Fruit fly (Drosophila melanogaster): ENCODE measurements around the gene CG32712.

DNA sequence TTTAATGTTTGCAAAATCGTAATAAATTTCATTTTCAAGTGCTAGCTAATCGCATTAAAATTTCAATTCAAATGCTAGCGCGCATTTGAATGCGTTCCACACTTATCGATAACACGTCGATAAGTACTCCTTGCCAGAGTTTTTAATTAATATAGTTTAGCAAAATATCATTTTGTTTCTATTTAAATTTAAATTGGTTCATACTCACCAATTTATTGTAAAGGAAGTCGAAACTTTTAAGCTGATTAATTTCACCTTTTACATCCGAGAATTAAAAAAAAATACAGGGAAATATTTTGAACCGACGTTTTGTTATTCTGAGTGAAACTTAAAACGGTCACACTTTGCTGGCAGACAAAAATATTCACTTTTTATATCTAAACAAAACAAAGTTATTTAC, 27.5 kb upstream of the CG32712 start, which contains the start of gene Es2:
- no peak for TF ChIP-seq psq (optimal IDR thresholded peaks at IDR 0.05)
- no peak for TF ChIP-seq CG8478 (optimal IDR thresholded peaks at IDR 0.05)
- no peak for TF ChIP-seq pan (optimal IDR thresholded peaks at IDR 0.05)
- TF ChIP-seq usp (GFP tag; optimal IDR thresholded peaks at IDR 0.05): no peak

All from whole organism.